Worm (Caenorhabditis elegans) whole organism, L4 larva: ENCODE measurements around the gene M03C11.3.

ENCODE experiments used
- D1046.2 ChIP-seq: fragments of 200-800 bp; sonication (Bioruptor generic); IDR thresholded peaks from 2 replicates; pipeline ENCODE4 v1.3.6; 2022; ENCODE audit warnings: missing genetic modification characterization, missing compliant biosample characterization
- F10B5.3 ChIP-seq: sonication (generic microtip); optimal IDR thresholded peaks from 2 replicates; lab custom pipeline; 2016; ENCODE audit warnings: mild to moderate bottlenecking, missing genetic modification characterization, missing compliant biosample characterization
- F44E2.7 ChIP-seq: fragments of 200-800 bp; sonication (Bioruptor generic); IDR thresholded peaks from 2 replicates; pipeline ENCODE4 v2.1.2; 2022; ENCODE audit warnings: missing genetic modification characterization, missing compliant biosample characterization
- T20F7.1 ChIP-seq: fragments of 200-800 bp; sonication (Bioruptor generic); optimal IDR thresholded peaks from 2 replicates; lab custom pipeline; 2018; ENCODE audit warnings: mild to moderate bottlenecking, missing genetic modification characterization, missing compliant biosample characterization
- T26A8.4 ChIP-seq: fragments of 200-800 bp; sonication (Bioruptor generic); IDR thresholded peaks from 2 replicates; pipeline ENCODE4 v1.3.6; 2022; ENCODE audit warnings: missing genetic modification characterization, missing compliant biosample characterization
- ZK337.2 ChIP-seq: fragments of 200-800 bp; sonication (Bioruptor generic); IDR thresholded peaks from 2 replicates; pipeline ENCODE4 v1.3.6; 2022; ENCODE audit warnings: missing genetic modification reagents, missing genetic modification characterization, missing compliant biosample characterization
- aly-2 ChIP-seq: sonication (generic microtip); optimal IDR thresholded peaks from 2 replicates; lab custom pipeline; 2018; ENCODE audit warnings: missing biosample characterization, missing genetic modification characterization
- arid-1 ChIP-seq: fragments of 200-800 bp; sonication (Bioruptor generic); conservative IDR thresholded peaks from 2 replicates; pipeline ENCODE4 v1.3.6; 2022; ENCODE audit warnings: missing genetic modification reagents, missing genetic modification characterization, missing compliant biosample characterization
- attf-4 ChIP-seq: sonication (generic microtip); optimal IDR thresholded peaks from 3 replicates; lab custom pipeline; 2017; ENCODE audit warnings: missing biosample characterization, missing genetic modification characterization
- ceh-20 ChIP-seq: fragments of 200-800 bp; sonication (Bioruptor generic); IDR thresholded peaks from 2 replicates; pipeline ENCODE4 v1.3.6; 2022; ENCODE audit warnings: missing genetic modification reagents, missing genetic modification characterization, missing compliant biosample characterization
- ceh-28 ChIP-seq: fragments of 150-350 bp; optimal IDR thresholded peaks from 2 replicates; lab custom pipeline; 2014; ENCODE audit warnings: missing biosample characterization, missing genetic modification reagents, missing genetic modification characterization
- ceh-44 ChIP-seq: fragments of 200-800 bp; sonication (Bioruptor generic); IDR thresholded peaks from 2 replicates; pipeline ENCODE4 v1.3.6; 2022; ENCODE audit warnings: missing genetic modification reagents, missing genetic modification characterization, missing compliant biosample characterization
- ceh-62 ChIP-seq: sonication (generic microtip); optimal IDR thresholded peaks from 2 replicates; lab custom pipeline; 2017; ENCODE audit warnings: missing biosample characterization, missing genetic modification characterization
- cey-2 ChIP-seq: sonication (generic microtip); optimal IDR thresholded peaks from 3 replicates; lab custom pipeline; 2017; ENCODE audit warnings: missing genetic modification characterization, mild to moderate bottlenecking, missing compliant biosample characterization, antibody characterized with exemption, borderline replicate concordance; ENCODE audit not compliant: insufficient read depth
- dmd-8 ChIP-seq: fragments of 200-800 bp; sonication (Bioruptor generic); IDR thresholded peaks from 2 replicates; pipeline ENCODE4 v1.3.6; 2022; ENCODE audit warnings: missing genetic modification characterization, missing compliant biosample characterization
- duxl-1 ChIP-seq: sonication (generic microtip); optimal IDR thresholded peaks from 2 replicates; lab custom pipeline; 2016; ENCODE audit warnings: mild to moderate bottlenecking, missing genetic modification characterization, moderate library complexity, missing compliant biosample characterization; ENCODE audit not compliant: poor library complexity
- egl-27 ChIP-seq: sonication (generic microtip); optimal IDR thresholded peaks from 3 replicates; lab custom pipeline; 2017; ENCODE audit warnings: missing biosample characterization, missing genetic modification reagents, missing genetic modification characterization
- gei-8 ChIP-seq: fragments of 200-800 bp; sonication (Bioruptor generic); optimal IDR thresholded peaks from 2 replicates; lab custom pipeline; 2018; ENCODE audit warnings: mild to moderate bottlenecking, missing genetic modification characterization, missing compliant biosample characterization
- hlh-11 ChIP-seq: fragments of 200-800 bp; sonication (Bioruptor generic); optimal IDR thresholded peaks from 2 replicates; lab custom pipeline; 2018; ENCODE audit warnings: mild to moderate bottlenecking, missing genetic modification characterization, missing compliant biosample characterization
- hlh-30 ChIP-seq: sonication (generic microtip); optimal IDR thresholded peaks from 2 replicates; lab custom pipeline; 2017; ENCODE audit warnings: antibody characterized with exemption, mild to moderate bottlenecking, missing genetic modification characterization, missing compliant biosample characterization; ENCODE audit not compliant: insufficient read depth
- hmg-1.1 ChIP-seq: fragments of 200-800 bp; sonication (Bioruptor generic); IDR thresholded peaks from 2 replicates; pipeline ENCODE4 v1.3.6; 2022; ENCODE audit warnings: missing genetic modification reagents, missing genetic modification characterization, missing compliant biosample characterization
- lim-7 ChIP-seq: fragments of 200-800 bp; sonication (Bioruptor generic); IDR thresholded peaks from 2 replicates; pipeline ENCODE4 v1.3.6; 2022; ENCODE audit warnings: missing genetic modification characterization, missing compliant biosample characterization
- lin-1 ChIP-seq: fragments of 200-800 bp; sonication (Bioruptor generic); IDR thresholded peaks from 2 replicates; pipeline ENCODE4 v1.3.6; 2022; ENCODE audit warnings: missing genetic modification reagents, missing genetic modification characterization, missing compliant biosample characterization
- lin-13 ChIP-seq: fragments of 150-350 bp; optimal IDR thresholded peaks from 2 replicates; lab custom pipeline; 2014; ENCODE audit warnings: missing biosample characterization, missing genetic modification reagents, missing genetic modification characterization
- lin-15B ChIP-seq: fragments of 150-350 bp; sonication (generic microtip); optimal IDR thresholded peaks from 3 replicates; lab custom pipeline; 2014; ENCODE audit warnings: missing biosample characterization, missing genetic modification characterization
- lin-38 ChIP-seq: fragments of 200-800 bp; sonication (Bioruptor generic); IDR thresholded peaks from 2 replicates; pipeline ENCODE4 v1.3.6; 2022; ENCODE audit warnings: missing genetic modification reagents, missing genetic modification characterization, missing compliant biosample characterization
- lir-3 ChIP-seq: sonication (generic microtip); optimal IDR thresholded peaks from 2 replicates; lab custom pipeline; 2016; ENCODE audit warnings: mild to moderate bottlenecking, missing genetic modification characterization, missing compliant biosample characterization
- lsy-2 ChIP-seq, 2 experiments: fragments of 150-350 bp in 1 of 2; sonication (generic microtip) in 1 of 2; optimal IDR thresholded peaks; 2 replicates each; lab custom pipeline; 2014 to 2017; ENCODE audit warnings: missing biosample characterization in 2 of 2, missing genetic modification characterization in 2 of 2
- madf-5 ChIP-seq, 2 experiments: fragments of 200-800 bp; sonication (Bioruptor generic); IDR thresholded peaks; 2 replicates each; pipeline ENCODE4 v1.3.6; 2022; ENCODE audit warnings: missing compliant biosample characterization in 2 of 2, missing genetic modification characterization in 2 of 2
- mep-1 ChIP-seq: fragments of 150-350 bp; sonication (generic microtip); optimal IDR thresholded peaks from 3 replicates; lab custom pipeline; 2014; ENCODE audit warnings: missing biosample characterization, missing genetic modification characterization
- mes-2 ChIP-seq: sonication (generic microtip); optimal IDR thresholded peaks from 2 replicates; lab custom pipeline; 2016; ENCODE audit warnings: missing genotype, mild to moderate bottlenecking, missing genetic modification characterization, missing compliant biosample characterization; ENCODE audit not compliant: poor library complexity, severe bottlenecking
- nhr-10 ChIP-seq: fragments of 150-350 bp; optimal IDR thresholded peaks from 2 replicates; lab custom pipeline; 2014; ENCODE audit warnings: missing biosample characterization, missing genetic modification characterization
- nhr-111 ChIP-seq: fragments of 200-800 bp; sonication (Bioruptor generic); optimal IDR thresholded peaks from 2 replicates; lab custom pipeline; 2018; ENCODE audit warnings: mild to moderate bottlenecking, missing genetic modification characterization, missing compliant biosample characterization
- nhr-237 ChIP-seq: sonication (generic microtip); optimal IDR thresholded peaks from 2 replicates; lab custom pipeline; 2017; ENCODE audit warnings: missing biosample characterization, missing genetic modification characterization
- nhr-76 ChIP-seq: fragments of 150-350 bp; optimal IDR thresholded peaks from 2 replicates; lab custom pipeline; 2014; ENCODE audit warnings: missing biosample characterization, missing genetic modification characterization
- pha-4 ChIP-seq, 2 experiments: fragments of 150-350 bp in 1 of 2; fragments of 200-800 bp in 1 of 2; sonication (Bioruptor generic) in 1 of 2; IDR thresholded peaks in 1 of 2; optimal IDR thresholded peaks in 1 of 2; 2 replicates each; pipeline versions ENCODE4 v1.3.6 to Lab custom; 2014 to 2022; ENCODE audit warnings: missing genetic modification characterization in 2 of 2, missing genetic modification reagents in 2 of 2, missing biosample characterization in 1 of 2, missing compliant biosample characterization in 1 of 2
- rbr-2 ChIP-seq: sonication (generic microtip); optimal IDR thresholded peaks from 2 replicates; lab custom pipeline; 2016; ENCODE audit warnings: missing genotype, missing genetic modification characterization, missing compliant biosample characterization
- saeg-2 ChIP-seq: fragments of 200-800 bp; sonication (Bioruptor generic); IDR thresholded peaks from 2 replicates; pipeline ENCODE4 v1.3.6; 2022; ENCODE audit warnings: missing genetic modification reagents, missing genetic modification characterization, missing compliant biosample characterization
- skn-1 ChIP-seq: fragments of 150-350 bp; optimal IDR thresholded peaks from 2 replicates; lab custom pipeline; 2014; ENCODE audit warnings: missing biosample characterization, missing genetic modification characterization
- tra-1 ChIP-seq: fragments of 200-800 bp; sonication (Bioruptor generic); IDR thresholded peaks from 2 replicates; pipeline ENCODE4 v1.3.6; 2022; ENCODE audit warnings: missing genetic modification reagents, missing genetic modification characterization, missing compliant biosample characterization
- zfp-2 ChIP-seq: sonication (generic microtip); optimal IDR thresholded peaks from 2 replicates; lab custom pipeline; 2016; ENCODE audit warnings: mild to moderate bottlenecking, missing genetic modification characterization, missing compliant biosample characterization
- zip-11 ChIP-seq: fragments of 200-800 bp; sonication (Bioruptor generic); IDR thresholded peaks from 2 replicates; pipeline ENCODE4 v1.3.6; 2022; ENCODE audit warnings: missing genetic modification characterization, missing compliant biosample characterization
- zip-2 ChIP-seq: fragments of 150-350 bp; optimal IDR thresholded peaks from 2 replicates; lab custom pipeline; 2014; ENCODE audit warnings: missing biosample characterization, missing genetic modification characterization
- ztf-11 ChIP-seq: fragments of 150-350 bp; optimal IDR thresholded peaks from 2 replicates; lab custom pipeline; 2014; ENCODE audit warnings: missing biosample characterization, missing genetic modification characterization

Gene M03C11.3

DNA sequence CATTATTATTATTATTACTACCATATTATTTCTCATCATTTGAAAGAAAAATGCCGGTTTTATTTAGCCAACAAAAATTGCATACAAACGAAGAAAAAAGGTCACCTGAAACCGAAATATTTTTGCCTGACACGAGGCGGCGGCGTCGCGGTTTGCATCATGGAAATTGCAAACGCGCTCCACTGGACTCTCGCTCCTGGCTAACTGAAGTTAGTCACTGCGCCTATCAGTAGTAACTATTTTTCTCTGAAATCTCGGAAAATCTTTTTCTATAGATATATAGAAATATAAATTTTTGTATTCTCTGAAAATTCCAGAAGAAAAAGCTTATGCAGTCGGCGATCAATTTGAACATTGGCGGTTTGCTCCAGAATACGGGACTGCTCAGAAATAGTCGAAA, 11.0 kb downstream of the M03C11.3 start, which contains the start of gene ymel-1 (continued):
- TF ChIP-seq hlh-11 (tag; lab: Kevin White, UChicago), result peak; percentile 47
- TF ChIP-seq zfp-2 (tag; lab: Kevin White, UChicago), result no peak
- TF ChIP-seq mes-2 (tag; lab: Kevin White, UChicago), result peak; percentile 67
- TF ChIP-seq ztf-11 (tag; lab: Kevin White, UChicago), result no peak
- no peak for TF ChIP-seq nhr-111 (GFP tag; lab: Kevin White, UChicago)
- TF ChIP-seq nhr-76 (tag; lab: Kevin White, UChicago), result no peak
- TF ChIP-seq lir-3 (tag; lab: Kevin White, UChicago), result no peak
- no peak for TF ChIP-seq F44E2.7 (GFP tag; lab: Robert Waterston, UW)
- TF ChIP-seq cey-2, result no peak
- peak; percentile 48; the same call in 1 of the 2 replicates for TF ChIP-seq lin-1 (GFP tag; lab: Robert Waterston, UW)
- TF ChIP-seq attf-4, result no peak
- TF ChIP-seq gei-8 (GFP tag; lab: Kevin White, UChicago), result peak; percentile 9
- TF ChIP-seq hmg-1.1 (GFP tag; lab: Robert Waterston, UW), result no peak
- TF ChIP-seq arid-1 (GFP tag; lab: Robert Waterston, UW), result peak; percentile 46; the same call in 1 of the 2 replicates
- TF ChIP-seq lsy-2 (tag; optimal IDR thresholded peaks at IDR 0.05; lab: Kevin White, UChicago), result peak in 1 of 2 experiments; percentile 50

DNA sequence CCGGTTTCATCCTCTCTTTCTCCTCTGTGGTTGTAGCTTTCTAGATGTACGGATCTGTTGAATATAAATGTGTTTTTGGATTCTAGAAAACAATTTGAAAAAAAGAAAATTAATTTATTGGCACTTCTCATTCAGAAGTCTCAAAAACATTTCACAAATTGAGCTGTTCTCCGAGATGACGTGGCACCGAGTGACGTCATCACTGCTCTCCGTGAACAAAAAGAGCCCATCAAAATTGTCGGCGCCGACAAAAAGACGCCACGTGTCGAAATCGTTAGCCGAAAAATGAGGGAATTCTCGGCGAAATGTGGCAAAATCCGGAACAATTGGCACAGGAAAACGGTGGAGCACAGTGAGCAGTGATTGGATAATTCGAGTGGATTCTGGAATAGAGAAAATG, 16.8 kb downstream of the M03C11.3 start:
- no peak for TF ChIP-seq ztf-11 (tag; lab: Kevin White, UChicago)
- no peak for TF ChIP-seq zip-2 (tag; lab: Kevin White, UChicago)
- no peak for TF ChIP-seq T26A8.4 (GFP tag; lab: Robert Waterston, UW)

DNA sequence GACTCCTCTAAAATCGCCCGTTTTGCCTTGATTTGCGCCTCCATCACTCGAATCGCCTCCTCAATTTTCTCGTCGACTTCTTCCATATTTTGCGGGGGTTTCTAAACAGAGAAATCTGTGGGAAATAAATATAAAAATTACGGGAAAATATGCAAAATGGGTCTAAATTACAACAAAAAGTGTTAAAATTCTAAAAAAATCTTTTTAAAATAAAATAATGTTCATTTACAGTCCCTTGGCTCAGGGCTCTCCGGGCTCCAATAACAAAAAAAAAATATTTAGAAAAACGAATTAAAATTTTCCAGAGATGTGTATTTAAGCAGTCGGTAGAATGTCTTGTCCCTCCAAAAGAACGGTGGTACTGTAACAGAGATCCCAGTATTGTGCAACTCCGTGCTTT, 19.0 kb downstream of the M03C11.3 start, which contains the start of gene M03C11.6:
M03C11.6 (minus strand) TSS at position 101 of the 400 bp plus-strand sequence.
- TF ChIP-seq ceh-28 (tag; lab: Kevin White, UChicago), result no peak
- no peak for TF ChIP-seq saeg-2 (GFP tag; lab: Robert Waterston, UW)
- no peak for TF ChIP-seq mep-1 (tag; lab: Kevin White, UChicago)
- TF ChIP-seq aly-2 (tag; lab: Kevin White, UChicago), result no peak
- TF ChIP-seq lsy-2 (tag; optimal IDR thresholded peaks at IDR 0.05; lab: Kevin White, UChicago), result no peak
- no peak for TF ChIP-seq nhr-237
- TF ChIP-seq tra-1 (GFP tag; lab: Robert Waterston, UW), result no peak
- no peak for TF ChIP-seq nhr-111 (GFP tag; lab: Kevin White, UChicago)
- no peak for TF ChIP-seq dmd-8 (GFP tag; lab: Robert Waterston, UW)
- TF ChIP-seq gei-8 (GFP tag; lab: Kevin White, UChicago), result no peak
- TF ChIP-seq mes-2 (tag; lab: Kevin White, UChicago), result no peak
- no peak for TF ChIP-seq rbr-2 (tag; lab: Kevin White, UChicago)
- no peak for TF ChIP-seq madf-5 (GFP tag; IDR thresholded peaks at IDR 0.05; lab: Robert Waterston, UW)
- TF ChIP-seq ZK337.2 (GFP tag; lab: Robert Waterston, UW), result no peak

DNA sequence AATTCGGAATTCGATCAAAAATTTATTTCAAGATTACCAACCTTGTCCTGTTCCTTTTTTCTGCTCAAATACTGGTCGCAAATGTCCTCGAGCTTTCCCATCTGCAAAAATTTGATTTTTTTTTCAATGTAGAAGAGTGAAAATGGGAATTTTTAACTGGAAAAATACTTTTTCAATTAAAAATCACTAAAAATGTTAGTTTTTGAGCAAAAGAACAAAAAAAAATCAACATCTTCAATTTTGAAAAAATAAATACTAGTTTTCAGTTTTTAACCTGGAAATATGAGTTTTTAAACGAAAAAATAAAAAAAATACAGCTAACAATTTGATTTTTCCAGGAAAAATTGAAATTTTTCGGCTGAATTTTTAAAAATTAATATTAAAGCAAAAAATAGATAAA, 23.0 kb downstream of the M03C11.3 start, which contains the start of gene prp-3:
prp-3 (minus strand) TSS at position 101 of the 400 bp plus-strand sequence.
- TF ChIP-seq lin-38 (GFP tag; lab: Robert Waterston, UW), result no peak
- no peak for TF ChIP-seq skn-1 (tag; lab: Kevin White, UChicago)
- no peak for TF ChIP-seq zip-11 (GFP tag; lab: Robert Waterston, UW)
- no peak for TF ChIP-seq ceh-62 (tag; lab: Kevin White, UChicago)
- no peak for TF ChIP-seq lin-13
- no peak for TF ChIP-seq T20F7.1 (GFP tag; lab: Kevin White, UChicago)
- no peak for TF ChIP-seq pha-4 (GFP tag; IDR thresholded peaks at IDR 0.05; lab: Robert Waterston, UW)
- no peak for TF ChIP-seq pha-4 (tag; optimal IDR thresholded peaks at IDR 0.05; lab: Kevin White, UChicago)
- TF ChIP-seq D1046.2 (GFP tag; lab: Robert Waterston, UW), result no peak
- TF ChIP-seq cey-2, result no peak
- no peak for TF ChIP-seq zfp-2 (tag; lab: Kevin White, UChicago)
- TF ChIP-seq lin-15B, result no peak
- no peak for TF ChIP-seq ceh-44
- no peak for TF ChIP-seq lir-3 (tag; lab: Kevin White, UChicago)
- TF ChIP-seq nhr-10, result no peak
- no peak for TF ChIP-seq lim-7 (GFP tag; lab: Robert Waterston, UW)
- no peak for TF ChIP-seq hlh-30 (tag; lab: Kevin White, UChicago)
- no peak for TF ChIP-seq ceh-20 (GFP tag; lab: Robert Waterston, UW)
- no peak for TF ChIP-seq F10B5.3 (tag; lab: Kevin White, UChicago)
- TF ChIP-seq duxl-1 (tag; lab: Kevin White, UChicago), result no peak
- no peak for TF ChIP-seq egl-27 (tag; lab: Kevin White, UChicago)
